Worm (Caenorhabditis elegans) whole organism, L4 larva: Measurements from ENCODE around the gene srh-7.
A peak's percentile ranks its signal among the peaks of the same experiment; 100 is the strongest.

ENCODE experiments used
- D1046.2 ChIP-seq: fragments of 200-800 bp; sonication (Bioruptor generic); IDR thresholded peaks from 2 replicates; pipeline ENCODE4 v1.3.6; 2022; ENCODE audit warnings: missing genetic modification characterization, missing compliant biosample characterization
- F10B5.3 ChIP-seq: sonication (generic microtip); optimal IDR thresholded peaks from 2 replicates; lab custom pipeline; 2016; ENCODE audit warnings: mild to moderate bottlenecking, missing genetic modification characterization, missing compliant biosample characterization
- F26F4.8 ChIP-seq: fragments of 200-800 bp; sonication (Bioruptor generic); conservative IDR thresholded peaks from 2 replicates; pipeline ENCODE4 v1.3.6; 2022; ENCODE audit warnings: missing genetic modification characterization, missing compliant biosample characterization
- F44E2.7 ChIP-seq: fragments of 200-800 bp; sonication (Bioruptor generic); IDR thresholded peaks from 2 replicates; pipeline ENCODE4 v2.1.2; 2022; ENCODE audit warnings: missing genetic modification characterization, missing compliant biosample characterization
- R02D3.7 ChIP-seq: fragments of 150-350 bp; sonication (generic microtip); optimal IDR thresholded peaks from 3 replicates; lab custom pipeline; 2014; ENCODE audit warnings: missing biosample characterization, missing genetic modification characterization
- T20F7.1 ChIP-seq: fragments of 200-800 bp; sonication (Bioruptor generic); optimal IDR thresholded peaks from 2 replicates; lab custom pipeline; 2018; ENCODE audit warnings: mild to moderate bottlenecking, missing genetic modification characterization, missing compliant biosample characterization
- Y105C5A.15 ChIP-seq: fragments of 200-800 bp; sonication (Bioruptor generic); IDR thresholded peaks from 2 replicates; pipeline ENCODE4 v1.3.6; 2022; ENCODE audit warnings: missing genetic modification characterization, missing compliant biosample characterization
- Y5F2A.4 ChIP-seq: fragments of 200-800 bp; sonication (Bioruptor generic); optimal IDR thresholded peaks from 2 replicates; lab custom pipeline; 2018; ENCODE audit warnings: mild to moderate bottlenecking, missing genetic modification characterization, missing compliant biosample characterization
- ZK546.5 ChIP-seq, 2 experiments: sonication (generic microtip); optimal IDR thresholded peaks; 2 replicates each; lab custom pipeline; 2017; ENCODE audit warnings: missing biosample characterization in 2 of 2, missing genetic modification characterization in 2 of 2
- aha-1 ChIP-seq: fragments of 150-350 bp; peaks from one replicate; lab custom pipeline; 2014; ENCODE audit warnings: missing biosample characterization, missing genetic modification characterization
- aly-2 ChIP-seq: sonication (generic microtip); optimal IDR thresholded peaks from 2 replicates; lab custom pipeline; 2018; ENCODE audit warnings: missing biosample characterization, missing genetic modification characterization
- arid-1 ChIP-seq: fragments of 200-800 bp; sonication (Bioruptor generic); conservative IDR thresholded peaks from 2 replicates; pipeline ENCODE4 v1.3.6; 2022; ENCODE audit warnings: missing genetic modification reagents, missing genetic modification characterization, missing compliant biosample characterization
- ceh-44 ChIP-seq: fragments of 200-800 bp; sonication (Bioruptor generic); IDR thresholded peaks from 2 replicates; pipeline ENCODE4 v1.3.6; 2022; ENCODE audit warnings: missing genetic modification reagents, missing genetic modification characterization, missing compliant biosample characterization
- ceh-82 ChIP-seq: sonication (generic microtip); optimal IDR thresholded peaks from 2 replicates; lab custom pipeline; 2017; ENCODE audit warnings: missing biosample characterization, missing genetic modification characterization
- cey-2 ChIP-seq: sonication (generic microtip); optimal IDR thresholded peaks from 3 replicates; lab custom pipeline; 2017; ENCODE audit warnings: missing genetic modification characterization, mild to moderate bottlenecking, missing compliant biosample characterization, antibody characterized with exemption, borderline replicate concordance; ENCODE audit not compliant: insufficient read depth
- daf-8 ChIP-seq: fragments of 200-800 bp; sonication (Bioruptor generic); IDR thresholded peaks from 2 replicates; pipeline ENCODE4 v1.3.6; 2022; ENCODE audit warnings: missing genetic modification characterization, missing compliant biosample characterization
- dmd-9 ChIP-seq: fragments of 200-800 bp; sonication (Bioruptor generic); IDR thresholded peaks from 2 replicates; pipeline ENCODE4 v1.3.6; 2022; ENCODE audit warnings: missing genetic modification reagents, missing genetic modification characterization, missing compliant biosample characterization
- dve-1 ChIP-seq: sonication (generic microtip); optimal IDR thresholded peaks from 2 replicates; lab custom pipeline; 2017; ENCODE audit warnings: antibody characterized with exemption, mild to moderate bottlenecking, missing genetic modification characterization, missing compliant biosample characterization; ENCODE audit not compliant: insufficient read depth
- egl-27 ChIP-seq: sonication (generic microtip); optimal IDR thresholded peaks from 3 replicates; lab custom pipeline; 2017; ENCODE audit warnings: missing biosample characterization, missing genetic modification reagents, missing genetic modification characterization
- fos-1 ChIP-seq: fragments of 150-350 bp; optimal IDR thresholded peaks from 2 replicates; lab custom pipeline; 2014; ENCODE audit warnings: missing biosample characterization, missing genetic modification characterization
- hif-1 ChIP-seq, 2 experiments: sonication (generic microtip); optimal IDR thresholded peaks; 2 replicates each; lab custom pipeline; 2016 to 2017; ENCODE audit warnings: missing compliant biosample characterization in 2 of 2, missing genetic modification characterization in 2 of 2, missing genetic modification reagents in 2 of 2, missing genotype in 2 of 2, mild to moderate bottlenecking in 1 of 2
- lim-7 ChIP-seq: fragments of 200-800 bp; sonication (Bioruptor generic); IDR thresholded peaks from 2 replicates; pipeline ENCODE4 v1.3.6; 2022; ENCODE audit warnings: missing genetic modification characterization, missing compliant biosample characterization
- lin-1 ChIP-seq: fragments of 200-800 bp; sonication (Bioruptor generic); IDR thresholded peaks from 2 replicates; pipeline ENCODE4 v1.3.6; 2022; ENCODE audit warnings: missing genetic modification reagents, missing genetic modification characterization, missing compliant biosample characterization
- lin-13 ChIP-seq: fragments of 150-350 bp; optimal IDR thresholded peaks from 2 replicates; lab custom pipeline; 2014; ENCODE audit warnings: missing biosample characterization, missing genetic modification reagents, missing genetic modification characterization
- lin-15B ChIP-seq: fragments of 150-350 bp; sonication (generic microtip); optimal IDR thresholded peaks from 3 replicates; lab custom pipeline; 2014; ENCODE audit warnings: missing biosample characterization, missing genetic modification characterization
- lin-39 ChIP-seq: fragments of 150-350 bp; optimal IDR thresholded peaks from 2 replicates; lab custom pipeline; 2014; ENCODE audit warnings: missing biosample characterization, missing genetic modification reagents, missing genetic modification characterization
- lsy-2 ChIP-seq, 2 experiments: fragments of 150-350 bp in 1 of 2; sonication (generic microtip) in 1 of 2; optimal IDR thresholded peaks; 2 replicates each; lab custom pipeline; 2014 to 2017; ENCODE audit warnings: missing biosample characterization in 2 of 2, missing genetic modification characterization in 2 of 2
- madf-9 ChIP-seq: fragments of 200-800 bp; sonication (Bioruptor generic); conservative IDR thresholded peaks from 2 replicates; pipeline ENCODE4 v1.3.6; 2022; ENCODE audit warnings: missing genetic modification reagents, missing genetic modification characterization, missing compliant biosample characterization
- mdl-1 ChIP-seq, 2 experiments: fragments of 150-350 bp in 1 of 2; sonication (generic microtip) in 1 of 2; optimal IDR thresholded peaks; 2 replicates each; lab custom pipeline; 2014 to 2017; ENCODE audit warnings: missing biosample characterization in 2 of 2, missing genetic modification characterization in 2 of 2
- mxl-2 ChIP-seq: fragments of 200-800 bp; sonication (Bioruptor generic); conservative IDR thresholded peaks from 2 replicates; pipeline ENCODE4 v1.3.6; 2022; ENCODE audit warnings: missing genetic modification reagents, missing genetic modification characterization, missing compliant biosample characterization
- nhr-102 ChIP-seq: sonication (generic microtip); optimal IDR thresholded peaks from 2 replicates; lab custom pipeline; 2016; ENCODE audit warnings: mild to moderate bottlenecking, missing genetic modification characterization, moderate library complexity, missing compliant biosample characterization
- nhr-41 ChIP-seq: fragments of 200-800 bp; sonication (Bioruptor generic); IDR thresholded peaks from 2 replicates; pipeline ENCODE4 v1.3.6; 2022; ENCODE audit warnings: missing genetic modification reagents, missing genetic modification characterization, missing compliant biosample characterization
- nhr-42 ChIP-seq: fragments of 200-800 bp; sonication (Bioruptor generic); IDR thresholded peaks from 2 replicates; pipeline ENCODE4 v1.3.6; 2022; ENCODE audit warnings: missing genetic modification characterization, missing compliant biosample characterization
- nhr-6 ChIP-seq: fragments of 150-350 bp; optimal IDR thresholded peaks from 2 replicates; lab custom pipeline; 2014; ENCODE audit warnings: missing biosample characterization, missing genetic modification characterization
- nhr-77 ChIP-seq: fragments of 150-350 bp; optimal IDR thresholded peaks from 2 replicates; lab custom pipeline; 2014; ENCODE audit warnings: missing biosample characterization, missing genetic modification characterization
- saeg-2 ChIP-seq: fragments of 200-800 bp; sonication (Bioruptor generic); IDR thresholded peaks from 2 replicates; pipeline ENCODE4 v1.3.6; 2022; ENCODE audit warnings: missing genetic modification reagents, missing genetic modification characterization, missing compliant biosample characterization
- skn-1 ChIP-seq: fragments of 150-350 bp; optimal IDR thresholded peaks from 2 replicates; lab custom pipeline; 2014; ENCODE audit warnings: missing biosample characterization, missing genetic modification characterization
- unc-130 ChIP-seq: sonication (generic microtip); optimal IDR thresholded peaks from 2 replicates; lab custom pipeline; 2016; ENCODE audit warnings: missing genetic modification reagents, missing genetic modification characterization, missing compliant biosample characterization
- unc-39 ChIP-seq: sonication (generic microtip); optimal IDR thresholded peaks from 2 replicates; lab custom pipeline; 2017; ENCODE audit warnings: missing biosample characterization, missing genetic modification characterization
- vab-7 ChIP-seq: fragments of 200-800 bp; sonication (Bioruptor generic); IDR thresholded peaks from 2 replicates; pipeline ENCODE4 v1.3.6; 2022; ENCODE audit warnings: missing genetic modification reagents, missing genetic modification characterization, missing compliant biosample characterization
- zfp-3 ChIP-seq: fragments of 200-800 bp; sonication (Bioruptor generic); conservative IDR thresholded peaks from 2 replicates; pipeline ENCODE4 v1.3.6; 2022; ENCODE audit warnings: missing genetic modification reagents, missing genetic modification characterization, missing compliant biosample characterization

Gene srh-7

ce11 chrV:3992334-3992733 lies 15.7 kb upstream of the srh-7 start:
- TF ChIP-seq zfp-3 (GFP tag; lab: Robert Waterston, UW) (no peak), T20F7.1 (peak; percentile 1), R02D3.7 (tag; lab: Kevin White, UChicago) (no peak), ceh-82 (tag; lab: Kevin White, UChicago) (no peak), mdl-1 (tag; optimal IDR thresholded peaks at IDR 0.05; lab: Kevin White, UChicago) (no peak), aly-2 (tag; lab: Kevin White, UChicago) (no peak), aha-1 (tag; lab: Kevin White, UChicago) (peak; percentile 63)

DNA sequence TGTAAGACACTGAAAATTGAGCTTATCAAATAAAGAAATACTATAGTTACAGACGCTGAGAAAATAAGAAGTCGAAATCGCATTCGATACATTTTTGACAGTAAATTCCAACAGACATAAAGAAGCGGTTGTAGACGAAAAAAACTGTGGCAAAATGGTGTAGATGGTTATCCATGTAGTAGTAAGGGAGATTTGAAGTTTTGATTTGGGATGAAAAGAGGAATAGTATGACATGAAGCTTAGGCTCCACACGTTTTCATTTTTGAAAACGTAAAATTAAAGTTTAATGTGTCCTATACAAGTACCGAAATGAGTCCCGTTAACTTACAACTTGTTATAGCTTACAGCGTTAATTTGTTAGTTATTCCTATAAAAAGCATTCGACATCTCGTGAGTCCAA lies 14.0 kb upstream of the srh-7 start, which contains the start of gene K09D9.9:
TSS of gene K09D9.9 (minus strand) at position 101 of the 400 bp plus-strand sequence.
- TF ChIP-seq Y105C5A.15 (GFP tag; lab: Robert Waterston, UW), result no peak
- no peak for TF ChIP-seq zfp-3 (GFP tag; lab: Robert Waterston, UW)
- no peak for TF ChIP-seq fos-1 (tag; lab: Kevin White, UChicago)
- TF ChIP-seq vab-7 (GFP tag; lab: Robert Waterston, UW), result no peak
- no peak for TF ChIP-seq nhr-42
- no peak for TF ChIP-seq nhr-77
- no peak for TF ChIP-seq unc-39 (tag; lab: Kevin White, UChicago)

- TF ChIP-seq daf-8 (GFP tag; lab: Robert Waterston, UW) (no peak), D1046.2 (GFP tag; lab: Robert Waterston, UW) (no peak), egl-27 (tag; lab: Kevin White, UChicago) (no peak), nhr-6 (no peak), unc-39 (tag; lab: Kevin White, UChicago) (no peak), madf-9 (no peak), cey-2 (tag; lab: Kevin White, UChicago) (no peak), lsy-2 (tag; optimal IDR thresholded peaks at IDR 0.05; lab: Kevin White, UChicago) (no peak), zfp-3 (GFP tag; lab: Robert Waterston, UW) (no peak), lin-39 (tag; lab: Kevin White, UChicago) (no peak), arid-1 (GFP tag; lab: Robert Waterston, UW) (no peak), lin-1 (GFP tag; lab: Robert Waterston, UW) (no peak), ZK546.5 (tag; optimal IDR thresholded peaks at IDR 0.05; lab: Kevin White, UChicago) (no peak), nhr-102 (tag; lab: Kevin White, UChicago) (no peak), dmd-9 (GFP tag; lab: Robert Waterston, UW) (no peak), aly-2 (tag; lab: Kevin White, UChicago) (no peak), ceh-44 (GFP tag; lab: Robert Waterston, UW) (no peak), lin-15B (tag; lab: Kevin White, UChicago) (no peak), lim-7 (GFP tag; lab: Robert Waterston, UW) (no peak), F44E2.7 (GFP tag; lab: Robert Waterston, UW) (no peak)
These were observed 12.2 kb upstream of the srh-7 start, which contains the start of gene srx-62 for ce11 chrV:3995838-3996237. TSS of gene srx-62 (minus strand) at chrV:3995938.

DNA sequence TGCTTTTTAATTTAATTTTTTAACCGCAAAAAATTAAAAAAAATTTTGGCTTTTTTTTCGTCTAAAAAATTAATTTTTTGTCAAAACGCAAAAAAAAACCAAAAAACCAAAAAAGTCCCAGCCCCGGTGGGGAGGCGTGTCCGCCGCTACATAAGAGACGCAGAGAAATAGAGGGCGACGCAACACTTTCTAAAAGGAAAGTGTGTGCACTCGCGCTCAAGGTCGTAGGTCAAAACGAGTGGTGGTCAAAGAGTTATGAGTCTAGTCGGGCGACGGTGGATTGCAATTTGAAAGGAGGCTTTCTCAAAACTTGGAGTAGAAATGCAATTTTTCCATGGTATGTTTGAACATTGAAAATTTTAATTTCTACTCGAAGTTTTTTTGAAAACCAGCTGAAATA lies 3.5 kb upstream of the srh-7 start:
- TF ChIP-seq nhr-41 (GFP tag; lab: Robert Waterston, UW), result no peak
- TF ChIP-seq hif-1 (tag; optimal IDR thresholded peaks at IDR 0.05; lab: Kevin White, UChicago), result no peak
- no peak for TF ChIP-seq saeg-2 (GFP tag; lab: Robert Waterston, UW)
- TF ChIP-seq mxl-2 (GFP tag; lab: Robert Waterston, UW), result no peak
- TF ChIP-seq dve-1 (tag; lab: Kevin White, UChicago), result no peak
- TF ChIP-seq aha-1 (tag; lab: Kevin White, UChicago), result no peak
- no peak for TF ChIP-seq lin-13 (GFP tag; lab: Kevin White, UChicago)
- TF ChIP-seq Y5F2A.4, result no peak
- no peak for TF ChIP-seq nhr-42
- no peak for TF ChIP-seq aly-2 (tag; lab: Kevin White, UChicago)
- no peak for TF ChIP-seq skn-1 (tag; lab: Kevin White, UChicago)
- TF ChIP-seq egl-27 (tag; lab: Kevin White, UChicago), result no peak
- TF ChIP-seq unc-130, result no peak
- TF ChIP-seq F26F4.8, result no peak
- no peak for TF ChIP-seq cey-2 (tag; lab: Kevin White, UChicago)
- no peak for TF ChIP-seq lin-15B (tag; lab: Kevin White, UChicago)
- TF ChIP-seq F10B5.3 (tag; lab: Kevin White, UChicago), result no peak
